Fruit fly (Drosophila melanogaster) whole organism, embryonic: ENCODE data around the gene CG15594.

ENCODE experiments used
- Blimp-1 ChIP-seq: fragments of 200-800 bp; sonication (Bioruptor generic); optimal IDR thresholded peaks from 3 replicates; lab custom pipeline; 2018; ENCODE audit warnings: missing biosample characterization, missing genetic modification characterization, mild to moderate bottlenecking, moderate library complexity, missing genetic modification reagents
- CG10147 ChIP-seq: fragments of 200-800 bp; sonication (Bioruptor generic); optimal IDR thresholded peaks from 2 replicates; lab custom pipeline; 2019; ENCODE audit warnings: missing biosample characterization, mild to moderate bottlenecking, missing genetic modification characterization, moderate library complexity
- CG11723 ChIP-seq: fragments of 200-800 bp; sonication (Bioruptor generic); optimal IDR thresholded peaks from 2 replicates; lab custom pipeline; 2017; ENCODE audit warnings: missing biosample characterization, mild to moderate bottlenecking, missing genetic modification characterization
- CG12391 ChIP-seq: fragments of 200-800 bp; sonication (Bioruptor generic); optimal IDR thresholded peaks from 3 replicates; lab custom pipeline; 2018; ENCODE audit warnings: missing biosample characterization, mild to moderate bottlenecking, missing genetic modification characterization, moderate library complexity
- CG13296 ChIP-seq: fragments of 200-800 bp; sonication (Bioruptor generic); optimal IDR thresholded peaks from 3 replicates; lab custom pipeline; 2018; ENCODE audit warnings: missing biosample characterization, mild to moderate bottlenecking, missing genetic modification characterization
- CG13624 ChIP-seq: fragments of 200-800 bp; sonication (Bioruptor generic); optimal IDR thresholded peaks from 2 replicates; lab custom pipeline; 2016; ENCODE audit warnings: missing biosample characterization, missing genetic modification characterization
- CG18619 ChIP-seq: fragments of 200-800 bp; sonication (Bioruptor generic); optimal IDR thresholded peaks from 3 replicates; lab custom pipeline; 2017; ENCODE audit warnings: missing biosample characterization, mild to moderate bottlenecking, missing genetic modification characterization
- CG2199 ChIP-seq: fragments of 200-800 bp; sonication (Bioruptor generic); IDR thresholded peaks from 3 replicates; pipeline ENCODE4 v1.3.6; 2022; ENCODE audit warnings: missing biosample characterization, missing genetic modification characterization
- CG30431 ChIP-seq: fragments of 200-800 bp; sonication (Bioruptor generic); optimal IDR thresholded peaks from 2 replicates; lab custom pipeline; 2017; ENCODE audit warnings: missing biosample characterization, missing genetic modification characterization
- CG31388 ChIP-seq: fragments of 200-800 bp; sonication (Bioruptor generic); optimal IDR thresholded peaks from 2 replicates; lab custom pipeline; 2016; ENCODE audit warnings: missing biosample characterization, missing genetic modification characterization
- CG31441 ChIP-seq: fragments of 200-800 bp; sonication (Bioruptor generic); IDR thresholded peaks from 2 replicates; pipeline ENCODE4 v1.3.6; 2022; ENCODE audit warnings: missing biosample characterization, missing genetic modification characterization
- CG4707 ChIP-seq: fragments of 200-800 bp; sonication (Bioruptor generic); optimal IDR thresholded peaks from 2 replicates; lab custom pipeline; 2018; ENCODE audit warnings: missing biosample characterization, mild to moderate bottlenecking, missing genetic modification characterization, moderate library complexity
- CG7372 ChIP-seq: fragments of 200-800 bp; sonication (Bioruptor generic); IDR thresholded peaks from 2 replicates; pipeline ENCODE4 v1.3.6; 2022; ENCODE audit warnings: missing biosample characterization, missing genetic modification characterization
- Ets65A ChIP-seq: fragments of 200-800 bp; sonication (Bioruptor generic); peaks from one replicate; lab custom pipeline; 2016; ENCODE audit warnings: missing biosample characterization, missing genetic modification characterization
- HHEX ChIP-seq: fragments of 200-800 bp; sonication (Bioruptor generic); optimal IDR thresholded peaks from 3 replicates; lab custom pipeline; 2017; ENCODE audit warnings: missing biosample characterization, mild to moderate bottlenecking, missing genetic modification characterization, missing genetic modification reagents
- HmgZ ChIP-seq: fragments of 200-800 bp; sonication (Bioruptor generic); optimal IDR thresholded peaks from 2 replicates; lab custom pipeline; 2018; ENCODE audit warnings: missing biosample characterization, mild to moderate bottlenecking, missing genetic modification characterization
- Hr51 ChIP-seq, 2 experiments: fragments of 200-800 bp; sonication (Bioruptor generic); optimal IDR thresholded peaks; 2 replicates in 1 of 2; 3 replicates in 1 of 2; lab custom pipeline; 2016 to 2018; ENCODE audit warnings: missing biosample characterization in 2 of 2, missing genetic modification characterization in 2 of 2, mild to moderate bottlenecking in 1 of 2, moderate library complexity in 1 of 2
- Hr78 ChIP-seq, 2 experiments: fragments of 200-800 bp in 1 of 2; fragments of >200 bp in 1 of 2; sonication (Bioruptor generic) in 1 of 2; optimal IDR thresholded peaks; 2 replicates each; lab custom pipeline; 2017 to 2019; ENCODE audit warnings: missing biosample characterization in 2 of 2, missing genetic modification characterization in 2 of 2, mild to moderate bottlenecking in 1 of 2, moderate library complexity in 1 of 2
- Med ChIP-seq: fragments of 200-800 bp; sonication (Bioruptor generic); peaks from one replicate; lab custom pipeline; 2016; ENCODE audit warnings: missing biosample characterization, missing genetic modification characterization, mild to moderate bottlenecking, inconsistent platforms, moderate library complexity
- Neu2 ChIP-seq: fragments of 200-800 bp; sonication (Bioruptor generic); optimal IDR thresholded peaks from 3 replicates; lab custom pipeline; 2016; ENCODE audit warnings: missing biosample characterization, missing genetic modification characterization, borderline replicate concordance
- Ravus ChIP-seq: fragments of 200-800 bp; sonication (Bioruptor generic); IDR thresholded peaks from 2 replicates; pipeline ENCODE4 v1.3.6; 2022; ENCODE audit warnings: missing biosample characterization, missing genetic modification characterization
- Tbp ChIP-seq: fragments of >200 bp; optimal IDR thresholded peaks from 2 replicates; lab custom pipeline; 2018; ENCODE audit warnings: missing biosample characterization, missing genetic modification characterization
- Xrp1 ChIP-seq: fragments of 200-800 bp; sonication (Bioruptor generic); IDR thresholded peaks from 2 replicates; pipeline ENCODE4 v1.3.6; 2022; ENCODE audit warnings: missing biosample characterization, missing genetic modification characterization
- chinmo ChIP-seq: fragments of 200-800 bp; sonication (Bioruptor generic); IDR thresholded peaks from 4 replicates; pipeline ENCODE4 v1.3.6; 2022; ENCODE audit warnings: missing biosample characterization, missing genetic modification characterization; ENCODE audit not compliant: partially characterized antibody
- dpn ChIP-seq, 2 experiments: fragments of 200-800 bp; sonication (Bioruptor generic); optimal IDR thresholded peaks; 3 replicates each; lab custom pipeline; 2016; ENCODE audit warnings: missing biosample characterization in 2 of 2, missing genetic modification characterization in 2 of 2
- gce ChIP-seq: fragments of 200-800 bp; sonication (Bioruptor generic); IDR thresholded peaks from 3 replicates; pipeline ENCODE4 v1.3.6; 2022; ENCODE audit warnings: missing biosample characterization, missing genetic modification characterization
- grn ChIP-seq: fragments of 200-800 bp; sonication (Bioruptor generic); optimal IDR thresholded peaks from 3 replicates; lab custom pipeline; 2017; ENCODE audit warnings: missing biosample characterization, missing genetic modification characterization
- hkb ChIP-seq, 2 experiments: fragments of 200-800 bp in 1 of 2; fragments of >200 bp in 1 of 2; sonication (Bioruptor generic) in 1 of 2; IDR thresholded peaks in 1 of 2; optimal IDR thresholded peaks in 1 of 2; 2 replicates each; pipeline versions ENCODE4 v1.3.6 to Lab custom; 2017 to 2022; ENCODE audit warnings: missing biosample characterization in 1 of 2, missing genetic modification characterization in 1 of 2
- oc ChIP-seq: fragments of 200-800 bp; sonication (Bioruptor generic); optimal IDR thresholded peaks from 2 replicates; lab custom pipeline; 2018; ENCODE audit warnings: missing biosample characterization, mild to moderate bottlenecking, missing genetic modification characterization, moderate library complexity
- sens ChIP-seq: fragments of 200-800 bp; sonication (Bioruptor generic); peaks from one replicate; lab custom pipeline; 2016; ENCODE audit warnings: missing biosample characterization, missing genetic modification characterization
- sqz ChIP-seq: fragments of 200-800 bp; sonication (Bioruptor generic); optimal IDR thresholded peaks from 3 replicates; lab custom pipeline; 2018; ENCODE audit warnings: missing biosample characterization, mild to moderate bottlenecking, missing genetic modification characterization
- vvl ChIP-seq: fragments of 200-800 bp; sonication (Bioruptor generic); IDR thresholded peaks from 2 replicates; pipeline ENCODE4 v1.3.6; 2022; ENCODE audit warnings: missing biosample characterization, missing genetic modification characterization
- zfh1 ChIP-seq: fragments of 200-800 bp; sonication (Bioruptor generic); IDR thresholded peaks from 3 replicates; pipeline ENCODE4 v1.3.6; 2022; ENCODE audit warnings: missing biosample characterization, missing genetic modification characterization

CG15594 gene

dm6 chr3R:6334906-6335433 is 47.4 kb downstream of the CG15594 start, which contains the start of gene Osi19:
Gene Osi19 (plus strand): TSS chr3R:6335362.
- TF ChIP-seq Neu2, result no peak
- TF ChIP-seq dpn (GFP tag; optimal IDR thresholded peaks at IDR 0.05; lab: Kevin White, UChicago), result no peak
- TF ChIP-seq sqz (GFP tag; lab: Kevin White, UChicago), result peak; percentile 18
- no peak for TF ChIP-seq HmgZ (tag; lab: Kevin White, UChicago)
- TF ChIP-seq CG30431, result no peak
- peak; percentile 61 for TF ChIP-seq CG7372 (GFP tag; lab: Robert Waterston, UW)
- no peak for TF ChIP-seq HHEX (GFP tag; lab: Kevin White, UChicago)
- TF ChIP-seq CG13624, result no peak
- no peak for TF ChIP-seq Ravus (GFP tag; lab: Robert Waterston, UW)
- no peak for TF ChIP-seq grn (GFP tag; lab: Kevin White, UChicago)
- 0 out of 4 replicates have a peak, but pooled peaks have one; percentile 14 for TF ChIP-seq chinmo (GFP tag; lab: Robert Waterston, UW)
- no peak for TF ChIP-seq CG18619 (GFP tag; lab: Kevin White, UChicago)
- TF ChIP-seq CG2199, result 0 out of 3 replicates have a peak, but pooled peaks have one; percentile 15
- 0 out of 3 replicates have a peak, but pooled peaks have one; percentile 5 for TF ChIP-seq gce
- no peak for TF ChIP-seq Hr78 (GFP tag; optimal IDR thresholded peaks at IDR 0.05; lab: Kevin White, UChicago)
- no peak for TF ChIP-seq CG4707 (GFP tag; lab: Kevin White, UChicago)
- no peak for TF ChIP-seq CG11723 (GFP tag; lab: Kevin White, UChicago)
- TF ChIP-seq hkb (optimal IDR thresholded peaks at IDR 0.05; lab: Kevin White, UChicago), result no peak
- TF ChIP-seq hkb (GFP tag; IDR thresholded peaks at IDR 0.05; lab: Robert Waterston, UW), result no peak
- TF ChIP-seq Xrp1 (GFP tag; lab: Robert Waterston, UW), result no peak
- TF ChIP-seq CG12391, result no peak
- TF ChIP-seq vvl (GFP tag; lab: Robert Waterston, UW), result 0 out of 2 replicates have a peak, but pooled peaks have one; percentile 20
- TF ChIP-seq sens (GFP tag; lab: Kevin White, UChicago), result peak; percentile 86
- TF ChIP-seq zfh1 (GFP tag; lab: Robert Waterston, UW), result 0 out of 3 replicates have a peak, but pooled peaks have one; percentile 39
- peak; percentile 65 for TF ChIP-seq Ets65A (GFP tag; lab: Kevin White, UChicago)
- TF ChIP-seq CG10147 (GFP tag; lab: Kevin White, UChicago), result no peak
- TF ChIP-seq Hr51 (GFP tag; optimal IDR thresholded peaks at IDR 0.05; lab: Kevin White, UChicago), result no peak
- TF ChIP-seq Med (GFP tag; lab: Kevin White, UChicago), result peak; percentile 42
- peak; percentile 32 for TF ChIP-seq oc
- no peak for TF ChIP-seq Tbp (GFP tag; lab: Kevin White, UChicago)
- TF ChIP-seq CG13296 (GFP tag; lab: Kevin White, UChicago), result no peak
- TF ChIP-seq CG31388 (GFP tag; lab: Kevin White, UChicago), result no peak

dm6 chr3R:6337397-6337796 is 49.9 kb downstream of the CG15594 start:
- TF ChIP-seq Ets65A (GFP tag; lab: Kevin White, UChicago), result peak; percentile 74
- TF ChIP-seq CG31441, result no peak
- TF ChIP-seq Blimp-1, result peak; percentile 57
